Fruit fly (Drosophila melanogaster) whole organism, wandering third instar larva: ENCODE results near the gene CG6271.

ENCODE experiments used
- Abd-B ChIP-seq: fragments of >200 bp; optimal IDR thresholded peaks from 2 replicates; lab custom pipeline; 2017; ENCODE audit warnings: missing biosample characterization, missing genetic modification characterization
- Hnf4 ChIP-seq: fragments of 200-800 bp; sonication (Bioruptor generic); optimal IDR thresholded peaks from 2 replicates; lab custom pipeline; 2016; ENCODE audit warnings: missing biosample characterization, mild to moderate bottlenecking, missing genetic modification characterization
- Mio ChIP-seq: sonication (Bioruptor generic); optimal IDR thresholded peaks from 2 replicates; lab custom pipeline; 2016; ENCODE audit warnings: missing biosample characterization, missing genetic modification characterization
- N ChIP-seq: fragments of >200 bp; optimal IDR thresholded peaks from 2 replicates; lab custom pipeline; 2018; ENCODE audit warnings: missing biosample characterization, missing external identifiers, missing genetic modification characterization
- Sp1 ChIP-seq: fragments of 200-800 bp; sonication (Bioruptor generic); optimal IDR thresholded peaks from 3 replicates; lab custom pipeline; 2019; ENCODE audit warnings: missing biosample characterization, mild to moderate bottlenecking, missing genetic modification characterization, moderate library complexity
- dsf ChIP-seq: sonication (Bioruptor generic); optimal IDR thresholded peaks from 2 replicates; lab custom pipeline; 2016; ENCODE audit warnings: missing biosample characterization, missing genetic modification characterization, borderline replicate concordance
- lola ChIP-seq: fragments of >200 bp; optimal IDR thresholded peaks from 2 replicates; lab custom pipeline; 2017; ENCODE audit warnings: missing biosample characterization, missing genetic modification characterization
- usp ChIP-seq: fragments of >200 bp; optimal IDR thresholded peaks from 2 replicates; lab custom pipeline; 2017; ENCODE audit warnings: missing biosample characterization, missing genetic modification characterization

DNA sequence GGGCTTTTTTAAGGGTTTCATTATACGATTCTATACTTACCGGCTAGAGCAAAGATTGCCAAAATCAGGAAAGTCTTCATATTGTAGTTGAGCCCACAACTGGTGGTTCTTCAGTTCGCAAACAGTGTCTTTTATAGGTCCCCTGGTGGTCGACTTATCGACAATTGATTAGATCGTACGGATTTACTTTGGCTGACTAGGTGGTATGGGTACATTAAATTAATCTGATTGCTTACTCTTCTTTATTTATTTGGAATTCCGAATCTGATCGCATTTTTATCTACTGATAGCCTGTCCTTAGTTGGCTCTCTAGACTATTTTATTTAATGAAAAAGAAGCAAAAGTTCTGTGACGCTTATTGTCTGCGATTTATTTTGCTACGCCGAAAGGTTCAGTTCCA, at the start of gene CG6271:
- TF ChIP-seq Mio (GFP tag; lab: Kevin White, UChicago) (no peak), lola (GFP tag; lab: Kevin White, UChicago) (no peak), usp (GFP tag; lab: Kevin White, UChicago) (no peak), N (no peak), Abd-B (GFP tag; lab: Kevin White, UChicago) (no peak), Hnf4 (GFP tag; lab: Kevin White, UChicago) (no peak), Sp1 (GFP tag; lab: Kevin White, UChicago) (no peak), dsf (no peak)
